Fruit fly (Drosophila melanogaster) whole organism, embryonic: Measurements from ENCODE around the gene Esyt2.
A peak's percentile ranks its signal among the peaks of the same experiment; 100 is the strongest.

ENCODE experiments used
- CG10366 ChIP-seq: fragments of 200-800 bp; sonication (Bioruptor generic); IDR thresholded peaks from 2 replicates; pipeline ENCODE4 v1.3.6; 2022; ENCODE audit warnings: missing biosample characterization, missing genetic modification characterization
- CG11456 ChIP-seq: fragments of 200-800 bp; sonication (Bioruptor generic); IDR thresholded peaks from 3 replicates; pipeline ENCODE4 v1.3.6; 2022; ENCODE audit warnings: missing biosample characterization, missing genetic modification characterization
- CG12769 ChIP-seq: fragments of 200-800 bp; sonication (Bioruptor generic); optimal IDR thresholded peaks from 2 replicates; lab custom pipeline; 2019; ENCODE audit warnings: missing biosample characterization, mild to moderate bottlenecking, missing genetic modification characterization, moderate library complexity
- CG13287 ChIP-seq: fragments of 200-800 bp; sonication (Bioruptor generic); IDR thresholded peaks from 2 replicates; pipeline ENCODE4 v1.3.6; 2022; ENCODE audit warnings: missing biosample characterization, missing genetic modification characterization; ENCODE audit not compliant: partially characterized antibody
- CG13424 ChIP-seq: fragments of 200-800 bp; sonication (Bioruptor generic); optimal IDR thresholded peaks from 2 replicates; lab custom pipeline; 2019; ENCODE audit warnings: missing biosample characterization, mild to moderate bottlenecking, missing genetic modification characterization, moderate library complexity
- CG16863 ChIP-seq: fragments of 200-800 bp; sonication (Bioruptor generic); optimal IDR thresholded peaks from 3 replicates; lab custom pipeline; 2016; ENCODE audit warnings: missing biosample characterization, missing genetic modification characterization
- CG17568 ChIP-seq: fragments of 200-800 bp; sonication (Bioruptor generic); optimal IDR thresholded peaks from 2 replicates; lab custom pipeline; 2018; ENCODE audit warnings: missing biosample characterization, mild to moderate bottlenecking, missing genetic modification characterization, moderate library complexity
- CG1792 ChIP-seq: fragments of 200-800 bp; sonication (Bioruptor generic); optimal IDR thresholded peaks from 2 replicates; lab custom pipeline; 2016; ENCODE audit warnings: missing biosample characterization, missing genetic modification characterization
- CG18476 ChIP-seq: fragments of 200-800 bp; sonication (Bioruptor generic); optimal IDR thresholded peaks from 2 replicates; lab custom pipeline; 2016; ENCODE audit warnings: missing biosample characterization, mild to moderate bottlenecking, missing genetic modification characterization
- CG18599 ChIP-seq: fragments of 200-800 bp; sonication (Bioruptor generic); optimal IDR thresholded peaks from 3 replicates; lab custom pipeline; 2017; ENCODE audit warnings: missing biosample characterization, missing genetic modification characterization, mild to moderate bottlenecking, moderate library complexity, missing genetic modification reagents
- CG2120 ChIP-seq: fragments of 200-800 bp; sonication (Bioruptor generic); optimal IDR thresholded peaks from 3 replicates; lab custom pipeline; 2016; ENCODE audit warnings: missing biosample characterization, missing genetic modification characterization
- CG30403 ChIP-seq: fragments of 200-800 bp; sonication (Bioruptor generic); optimal IDR thresholded peaks from 3 replicates; lab custom pipeline; 2016; ENCODE audit warnings: missing biosample characterization, missing genetic modification characterization
- CG30431 ChIP-seq: fragments of 200-800 bp; sonication (Bioruptor generic); optimal IDR thresholded peaks from 2 replicates; lab custom pipeline; 2017; ENCODE audit warnings: missing biosample characterization, missing genetic modification characterization
- CG34224 ChIP-seq: fragments of 200-800 bp; sonication (Bioruptor generic); IDR thresholded peaks from 3 replicates; pipeline ENCODE4 v1.3.6; 2022; ENCODE audit warnings: missing biosample characterization, missing genetic modification characterization; ENCODE audit not compliant: partially characterized antibody
- CG4328 ChIP-seq: fragments of 200-800 bp; sonication (Bioruptor generic); optimal IDR thresholded peaks from 3 replicates; lab custom pipeline; 2017; ENCODE audit warnings: missing biosample characterization, missing genetic modification reagents, missing genetic modification characterization
- CG4404 ChIP-seq: fragments of 200-800 bp; sonication (Bioruptor generic); IDR thresholded peaks from 2 replicates; pipeline ENCODE4 v1.3.6; 2022; ENCODE audit warnings: missing biosample characterization, missing genetic modification characterization
- CG6654 ChIP-seq: fragments of 200-800 bp; sonication (Bioruptor generic); optimal IDR thresholded peaks from 2 replicates; lab custom pipeline; 2017; ENCODE audit warnings: missing biosample characterization, mild to moderate bottlenecking, missing genetic modification characterization
- CG6683 ChIP-seq: fragments of 200-800 bp; sonication (Bioruptor generic); optimal IDR thresholded peaks from 2 replicates; lab custom pipeline; 2017; ENCODE audit warnings: missing biosample characterization, mild to moderate bottlenecking, missing genetic modification characterization, missing genetic modification reagents
- CG7271 ChIP-seq: fragments of 200-800 bp; sonication (Bioruptor generic); optimal IDR thresholded peaks from 2 replicates; lab custom pipeline; 2018; ENCODE audit warnings: missing biosample characterization, mild to moderate bottlenecking, missing genetic modification characterization, moderate library complexity
- CG9727 ChIP-seq: fragments of 200-800 bp; sonication (Bioruptor generic); optimal IDR thresholded peaks from 3 replicates; lab custom pipeline; 2017; ENCODE audit warnings: missing biosample characterization, mild to moderate bottlenecking, missing genetic modification characterization
- Gsc ChIP-seq: fragments of 200-800 bp; sonication (Bioruptor generic); IDR thresholded peaks from 2 replicates; pipeline ENCODE4 v1.3.6; 2022; ENCODE audit warnings: missing biosample characterization, missing genetic modification characterization
- HLH54F ChIP-seq: fragments of 200-800 bp; sonication (Bioruptor generic); optimal IDR thresholded peaks from 3 replicates; lab custom pipeline; 2016; ENCODE audit warnings: missing biosample characterization, missing genetic modification characterization
- Hr78 ChIP-seq, 2 experiments: fragments of 200-800 bp in 1 of 2; fragments of >200 bp in 1 of 2; sonication (Bioruptor generic) in 1 of 2; optimal IDR thresholded peaks; 2 replicates each; lab custom pipeline; 2017 to 2019; ENCODE audit warnings: missing biosample characterization in 2 of 2, missing genetic modification characterization in 2 of 2, mild to moderate bottlenecking in 1 of 2, moderate library complexity in 1 of 2
- Med ChIP-seq: fragments of 200-800 bp; sonication (Bioruptor generic); peaks from one replicate; lab custom pipeline; 2016; ENCODE audit warnings: missing biosample characterization, missing genetic modification characterization, mild to moderate bottlenecking, inconsistent platforms, moderate library complexity
- Oaz ChIP-seq: fragments of 200-800 bp; sonication (Bioruptor generic); IDR thresholded peaks from 2 replicates; pipeline ENCODE4 v1.3.6; 2022; ENCODE audit warnings: missing biosample characterization, missing genetic modification characterization
- Oli ChIP-seq: fragments of 200-800 bp; sonication (Bioruptor generic); optimal IDR thresholded peaks from 2 replicates; lab custom pipeline; 2018; ENCODE audit warnings: missing biosample characterization, mild to moderate bottlenecking, missing genetic modification characterization, moderate library complexity
- PHDP ChIP-seq: fragments of 200-800 bp; sonication (Bioruptor generic); optimal IDR thresholded peaks from 3 replicates; lab custom pipeline; 2018; ENCODE audit warnings: missing biosample characterization, mild to moderate bottlenecking, missing genetic modification characterization, moderate library complexity
- Side ChIP-seq: fragments of 200-800 bp; sonication (Bioruptor generic); optimal IDR thresholded peaks from 2 replicates; lab custom pipeline; 2016; ENCODE audit warnings: missing biosample characterization, missing genetic modification characterization
- Sox102F ChIP-seq: fragments of 200-800 bp; sonication (Bioruptor generic); optimal IDR thresholded peaks from 2 replicates; lab custom pipeline; 2018; ENCODE audit warnings: missing biosample characterization, mild to moderate bottlenecking, missing genetic modification characterization, moderate library complexity
- Tbp ChIP-seq: fragments of >200 bp; optimal IDR thresholded peaks from 2 replicates; lab custom pipeline; 2018; ENCODE audit warnings: missing biosample characterization, missing genetic modification characterization
- ase ChIP-seq: fragments of 200-800 bp; sonication (Bioruptor generic); IDR thresholded peaks from 3 replicates; pipeline ENCODE4 v1.3.6; 2022; ENCODE audit warnings: missing biosample characterization, missing genetic modification characterization
- bcd ChIP-seq: fragments of 200-800 bp; sonication (Bioruptor generic); optimal IDR thresholded peaks from 2 replicates; lab custom pipeline; 2017; ENCODE audit warnings: missing biosample characterization, mild to moderate bottlenecking, missing genetic modification characterization
- br ChIP-seq: fragments of >200 bp; optimal IDR thresholded peaks from 2 replicates; lab custom pipeline; 2017
- chinmo ChIP-seq: fragments of 200-800 bp; sonication (Bioruptor generic); IDR thresholded peaks from 4 replicates; pipeline ENCODE4 v1.3.6; 2022; ENCODE audit warnings: missing biosample characterization, missing genetic modification characterization; ENCODE audit not compliant: partially characterized antibody
- crp ChIP-seq, 2 experiments: fragments of 200-800 bp; sonication (Bioruptor generic); optimal IDR thresholded peaks; 2 replicates in 1 of 2; 3 replicates in 1 of 2; lab custom pipeline; 2017; ENCODE audit warnings: missing biosample characterization in 2 of 2, missing genetic modification characterization in 2 of 2, mild to moderate bottlenecking in 1 of 2, moderate library complexity in 1 of 2
- dan ChIP-seq: fragments of 200-800 bp; sonication (Bioruptor generic); IDR thresholded peaks from 2 replicates; pipeline ENCODE4 v1.3.6; 2022; ENCODE audit warnings: missing biosample characterization, missing genetic modification characterization
- gcm ChIP-seq: fragments of 200-800 bp; sonication (Bioruptor generic); optimal IDR thresholded peaks from 2 replicates; lab custom pipeline; 2019; ENCODE audit warnings: missing biosample characterization, mild to moderate bottlenecking, missing genetic modification characterization, moderate library complexity
- grn ChIP-seq: fragments of 200-800 bp; sonication (Bioruptor generic); optimal IDR thresholded peaks from 3 replicates; lab custom pipeline; 2017; ENCODE audit warnings: missing biosample characterization, missing genetic modification characterization
- ind ChIP-seq: fragments of 200-800 bp; sonication (Bioruptor generic); optimal IDR thresholded peaks from 3 replicates; lab custom pipeline; 2016; ENCODE audit warnings: missing biosample characterization, missing genetic modification characterization
- insv ChIP-seq, 2 experiments: fragments of 200-800 bp; sonication (Bioruptor generic); optimal IDR thresholded peaks; 3 replicates each; lab custom pipeline; 2016 to 2018; ENCODE audit warnings: missing biosample characterization in 2 of 2, missing genetic modification characterization in 2 of 2
- pho ChIP-seq: fragments of 200-800 bp; sonication (Bioruptor generic); optimal IDR thresholded peaks from 2 replicates; lab custom pipeline; 2016; ENCODE audit warnings: missing biosample characterization, missing genetic modification characterization
- prd ChIP-seq, 3 experiments: fragments of >200 bp in 2 of 3; fragments of 200-800 bp in 1 of 3; sonication (Bioruptor generic) in 1 of 3; optimal IDR thresholded peaks in 2 of 3; IDR thresholded peaks in 1 of 3; 2 replicates in 2 of 3; 3 replicates in 1 of 3; pipeline versions ENCODE4 v1.3.6 to Lab custom; 2017 to 2022; ENCODE audit warnings: missing biosample characterization in 1 of 3, missing genetic modification characterization in 1 of 3
- psq ChIP-seq: fragments of 200-800 bp; sonication (Bioruptor generic); optimal IDR thresholded peaks from 2 replicates; lab custom pipeline; 2017; ENCODE audit warnings: missing biosample characterization, missing genetic modification characterization
- repo ChIP-seq: fragments of 200-800 bp; sonication (Bioruptor generic); optimal IDR thresholded peaks from 2 replicates; lab custom pipeline; 2016; ENCODE audit warnings: missing biosample characterization, missing genetic modification characterization
- schlank ChIP-seq: fragments of 200-800 bp; sonication (Bioruptor generic); optimal IDR thresholded peaks from 2 replicates; lab custom pipeline; 2018; ENCODE audit warnings: missing biosample characterization, mild to moderate bottlenecking, missing genetic modification characterization
- sens ChIP-seq: fragments of 200-800 bp; sonication (Bioruptor generic); peaks from one replicate; lab custom pipeline; 2016; ENCODE audit warnings: missing biosample characterization, missing genetic modification characterization
- tap ChIP-seq: fragments of 200-800 bp; optimal IDR thresholded peaks from 3 replicates; lab custom pipeline; 2019; ENCODE audit warnings: missing biosample characterization, mild to moderate bottlenecking, missing genetic modification characterization, moderate library complexity
- ttk ChIP-seq: fragments of 200-800 bp; sonication (Bioruptor generic); IDR thresholded peaks from 2 replicates; pipeline ENCODE4 v2.1.2; 2022; ENCODE audit warnings: missing biosample characterization, missing genetic modification characterization
- tx ChIP-seq: fragments of 200-800 bp; sonication (Bioruptor generic); optimal IDR thresholded peaks from 2 replicates; lab custom pipeline; 2016; ENCODE audit warnings: missing biosample characterization, missing genetic modification characterization
- z ChIP-seq: fragments of 200-800 bp; sonication (Bioruptor generic); IDR thresholded peaks from 3 replicates; pipeline ENCODE4 v1.3.6; 2022; ENCODE audit warnings: missing biosample characterization, missing genetic modification characterization

Gene Esyt2

DNA sequence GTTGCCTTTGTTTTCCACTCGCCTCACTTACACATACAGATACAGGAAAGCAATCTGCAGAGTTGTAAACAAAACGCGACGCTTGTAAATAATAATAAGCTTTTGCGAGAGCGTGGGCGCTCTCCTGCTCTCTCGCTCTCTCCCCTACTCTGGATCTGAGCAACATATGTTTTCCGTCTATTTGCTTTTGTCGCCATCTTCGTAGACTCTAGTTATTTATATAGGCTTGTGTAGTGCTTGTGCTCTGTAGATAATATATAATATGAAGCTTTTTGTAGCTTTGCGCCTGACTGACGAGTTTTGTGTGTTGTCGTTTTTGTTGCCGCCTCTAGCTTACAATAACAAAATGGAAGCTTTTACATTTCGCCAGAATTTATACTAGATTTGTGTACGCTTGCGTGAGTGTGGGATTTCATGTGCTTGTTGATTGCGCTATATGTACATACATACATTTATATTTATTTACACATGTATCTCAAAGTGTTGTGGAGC lies 21.3 kb downstream of the Esyt2 start (continued):
- TF ChIP-seq dan, result no peak
- no peak for TF ChIP-seq Gsc (GFP tag; lab: Robert Waterston, UW)
- TF ChIP-seq crp (GFP tag; optimal IDR thresholded peaks at IDR 0.05; lab: Kevin White, UChicago), result peak in 1 of 2 experiments; percentile 66
- peak in 1 of 2 experiments; percentile 26 for TF ChIP-seq Hr78 (GFP tag; optimal IDR thresholded peaks at IDR 0.05; lab: Kevin White, UChicago)
- no peak for TF ChIP-seq CG6654
- peak; percentile 50 for TF ChIP-seq CG13424 (tag; lab: Kevin White, UChicago)
- TF ChIP-seq sens (GFP tag; lab: Kevin White, UChicago), result peak; percentile 91
- peak; percentile 79 for TF ChIP-seq CG17568 (GFP tag; lab: Kevin White, UChicago)
- no peak for TF ChIP-seq ttk (GFP tag; lab: Robert Waterston, UW)
- TF ChIP-seq CG18476 (GFP tag; lab: Kevin White, UChicago), result peak; percentile 20
- TF ChIP-seq CG34224 (GFP tag; lab: Robert Waterston, UW), result peak; percentile 49; the same call in 1 of the 3 replicates
- TF ChIP-seq prd (optimal IDR thresholded peaks at IDR 0.05; lab: Kevin White, UChicago), result no peak
- no peak for TF ChIP-seq prd (GFP tag; IDR thresholded peaks at IDR 0.05; lab: Robert Waterston, UW)
- no peak for TF ChIP-seq schlank (tag; lab: Kevin White, UChicago)
- no peak for TF ChIP-seq ind
- TF ChIP-seq pho, result peak; percentile 32
- peak; percentile 69 for TF ChIP-seq PHDP (tag; lab: Kevin White, UChicago)
- TF ChIP-seq ase (GFP tag; lab: Robert Waterston, UW), result no peak
- TF ChIP-seq CG1792 (GFP tag; lab: Kevin White, UChicago), result no peak
- no peak for TF ChIP-seq CG30403 (GFP tag; lab: Kevin White, UChicago)
- peak; percentile 51; the same call in 1 of the 3 replicates for TF ChIP-seq z (GFP tag; lab: Robert Waterston, UW)
- peak; percentile 93 for TF ChIP-seq Med (GFP tag; lab: Kevin White, UChicago)
- TF ChIP-seq CG30431, result no peak
- no peak for TF ChIP-seq Sox102F
- TF ChIP-seq CG2120 (GFP tag; lab: Kevin White, UChicago), result peak; percentile 43
- TF ChIP-seq CG11456 (GFP tag; lab: Robert Waterston, UW), result no peak
- peak; percentile 72 for TF ChIP-seq CG6683 (GFP tag; lab: Kevin White, UChicago)
- peak; percentile 93 for TF ChIP-seq psq
- TF ChIP-seq CG7271 (tag; lab: Kevin White, UChicago), result no peak
- peak; percentile 74 for TF ChIP-seq Side
- TF ChIP-seq Tbp (GFP tag; lab: Kevin White, UChicago), result no peak
- TF ChIP-seq CG16863, result peak; percentile 23
- TF ChIP-seq tx (GFP tag; lab: Kevin White, UChicago), result no peak
- peak; percentile 83 for TF ChIP-seq CG18599
- peak; percentile 97; the same call in 3 of the 4 replicates for TF ChIP-seq chinmo (GFP tag; lab: Robert Waterston, UW)
- no peak for TF ChIP-seq br (lab: Kevin White, UChicago)
- peak; percentile 60 for TF ChIP-seq tap (tag; lab: Kevin White, UChicago)
- no peak for TF ChIP-seq CG10366 (GFP tag; lab: Robert Waterston, UW)
- peak; percentile 12 for TF ChIP-seq CG9727 (GFP tag; lab: Kevin White, UChicago)
- no peak for TF ChIP-seq Oaz (GFP tag; lab: Robert Waterston, UW)
- no peak for TF ChIP-seq bcd (GFP tag; lab: Kevin White, UChicago)
- peak; percentile 76 for TF ChIP-seq gcm (GFP tag; lab: Kevin White, UChicago)
- TF ChIP-seq grn, result peak; percentile 49
- TF ChIP-seq repo (GFP tag; lab: Kevin White, UChicago), result no peak
- TF ChIP-seq CG4328, result peak; percentile 82
- TF ChIP-seq CG4404 (GFP tag; lab: Robert Waterston, UW), result no peak
- no peak for TF ChIP-seq HLH54F
- TF ChIP-seq CG12769 (tag; lab: Kevin White, UChicago), result peak; percentile 48
- TF ChIP-seq CG13287 (GFP tag; lab: Robert Waterston, UW), result peak; percentile 51; the same call in 1 of the 2 replicates
- no peak for TF ChIP-seq Oli (tag; lab: Kevin White, UChicago)
- peak in 1 of 2 experiments; percentile 46 for TF ChIP-seq insv (GFP tag; optimal IDR thresholded peaks at IDR 0.05; lab: Kevin White, UChicago)
